Fruit fly (Drosophila melanogaster): ENCODE data around the gene fzy.

fzy gene

DNA sequence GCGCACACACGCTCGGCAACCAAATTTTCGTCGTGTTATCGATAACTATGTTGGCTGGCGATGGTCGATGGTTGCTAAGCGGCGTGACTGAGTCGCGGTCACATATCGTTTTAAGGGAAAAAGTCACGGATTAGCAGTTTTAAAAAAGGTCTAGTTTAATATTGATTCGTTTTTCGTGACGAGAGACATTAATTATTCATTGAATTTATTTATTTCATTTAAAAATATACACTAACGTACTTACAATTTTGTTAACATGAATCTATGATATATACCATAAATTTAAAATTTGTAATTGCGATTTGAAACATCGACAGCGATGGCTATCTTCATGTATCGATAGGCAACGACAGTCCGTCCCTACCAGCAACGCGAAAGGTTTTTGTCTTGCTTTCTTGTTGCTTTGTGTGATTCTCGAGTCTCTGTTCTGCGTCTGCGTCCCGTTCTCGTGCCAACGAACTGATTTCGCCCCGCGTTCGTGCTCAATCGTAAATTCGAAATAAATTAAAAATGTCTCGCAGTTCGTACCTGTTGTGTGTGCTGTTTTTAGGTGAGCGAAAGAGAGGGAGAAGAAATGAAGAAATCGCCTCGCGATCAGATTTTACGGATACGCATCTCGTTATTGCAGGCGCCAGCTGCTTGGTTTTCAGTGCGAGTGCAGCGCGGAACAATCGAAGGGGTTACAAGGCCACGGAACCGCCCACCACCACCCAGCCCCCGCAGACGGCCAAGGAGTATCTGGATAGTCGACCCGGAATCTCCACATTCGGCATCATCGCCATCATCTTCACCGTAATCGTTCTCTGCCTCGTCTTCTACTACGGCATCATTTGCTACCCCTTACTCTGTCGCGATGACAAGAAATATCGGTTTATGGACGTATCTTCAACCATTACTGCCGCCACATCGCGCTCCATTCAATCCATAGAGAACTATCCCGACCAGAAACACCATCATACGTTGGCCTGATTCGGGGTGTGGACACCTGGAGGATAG is 42.1 kb downstream of the fzy start, which contains the start of the genes Hyls1, chif and CG4455:
Hyls1 (minus strand) TSS at position 44 of the 996 bp plus-strand sequence.
chif (minus strand) TSS at position 44 of the 996 bp plus-strand sequence.
CG4455 (plus strand) TSS at position 350 of the 996 bp plus-strand sequence.
- TF ChIP-seq CG9705 (GFP tag; optimal IDR thresholded peaks at IDR 0.05) = peak; percentile 44
- peak; percentile 36 for TF ChIP-seq h (GFP tag; optimal IDR thresholded peaks at IDR 0.05)
- peak; percentile 62 for TF ChIP-seq tai (GFP tag; optimal IDR thresholded peaks at IDR 0.05)
- peak; percentile 1 for TF ChIP-seq fru (GFP tag; optimal IDR thresholded peaks at IDR 0.05)
- TF ChIP-seq psq (GFP tag; optimal IDR thresholded peaks at IDR 0.05) = peak; percentile 85
- TF ChIP-seq Dfd (GFP tag; optimal IDR thresholded peaks at IDR 0.05) = no peak
- peak; percentile 40 for TF ChIP-seq woc (GFP tag; optimal IDR thresholded peaks at IDR 0.05)
- TF ChIP-seq foxo (GFP tag; optimal IDR thresholded peaks at IDR 0.05) = peak in 1 of 2 experiments; percentile 55
- no peak for TF ChIP-seq Vsx2 (GFP tag; optimal IDR thresholded peaks at IDR 0.05; ENCODE audit: partially characterized antibody)
- peak; percentile 53 for TF ChIP-seq Hnf4 (GFP tag; optimal IDR thresholded peaks at IDR 0.05)
- TF ChIP-seq rgr (GFP tag; optimal IDR thresholded peaks at IDR 0.05) = peak; percentile 47
- TF ChIP-seq dmrt93B (GFP tag; optimal IDR thresholded peaks at IDR 0.05) = peak; percentile 37
- peak; percentile 13 for TF ChIP-seq sv (GFP tag; optimal IDR thresholded peaks at IDR 0.05)
- no peak for TF ChIP-seq usp (GFP tag; optimal IDR thresholded peaks at IDR 0.05)
- TF ChIP-seq Sp1 (GFP tag; optimal IDR thresholded peaks at IDR 0.05) = peak; percentile 58
- peak; percentile 75 for TF ChIP-seq brk (GFP tag; optimal IDR thresholded peaks at IDR 0.05)
- no peak for TF ChIP-seq Myc (optimal IDR thresholded peaks at IDR 0.05)
- peak; percentile 40 for TF ChIP-seq OdsH (GFP tag; optimal IDR thresholded peaks at IDR 0.05)
- no peak for TF ChIP-seq pan (optimal IDR thresholded peaks at IDR 0.05)
- peak; percentile 28 for TF ChIP-seq Hr83 (GFP tag; optimal IDR thresholded peaks at IDR 0.05; ENCODE audit: poor library complexity, severe bottlenecking)
- peak; percentile 69 for TF ChIP-seq HLH106 (tag; optimal IDR thresholded peaks at IDR 0.05)
- TF ChIP-seq sage (GFP tag; optimal IDR thresholded peaks at IDR 0.05) = peak; percentile 46
- TF ChIP-seq Rel (GFP tag; optimal IDR thresholded peaks at IDR 0.05) = no peak
- peak; percentile 71 for TF ChIP-seq Rel (tag; optimal IDR thresholded peaks at IDR 0.05)

DNA sequence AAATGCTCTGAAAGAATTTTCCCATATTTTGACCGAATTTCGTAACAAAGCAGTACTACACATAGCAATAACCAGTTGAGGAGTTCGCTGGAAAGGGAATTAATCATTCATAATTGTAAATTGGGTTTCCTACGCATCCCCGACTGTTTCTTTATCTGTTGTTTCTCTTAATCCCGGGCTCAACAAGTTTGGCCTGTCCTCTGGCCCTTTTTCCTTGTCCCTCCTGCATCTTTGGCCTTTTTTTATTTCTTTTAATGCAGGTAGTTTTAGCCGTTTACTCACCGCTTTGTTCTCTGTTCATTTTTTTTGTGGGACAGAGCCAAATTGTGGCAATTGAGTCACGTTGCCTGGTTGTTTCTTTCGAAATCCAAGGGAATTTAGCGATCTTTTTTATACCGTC is 43.0 kb downstream of the fzy start:
- TF ChIP-seq jim (GFP tag; optimal IDR thresholded peaks at IDR 0.05) = no peak
- no peak for TF ChIP-seq Hnf4 (GFP tag; optimal IDR thresholded peaks at IDR 0.05)

DNA sequence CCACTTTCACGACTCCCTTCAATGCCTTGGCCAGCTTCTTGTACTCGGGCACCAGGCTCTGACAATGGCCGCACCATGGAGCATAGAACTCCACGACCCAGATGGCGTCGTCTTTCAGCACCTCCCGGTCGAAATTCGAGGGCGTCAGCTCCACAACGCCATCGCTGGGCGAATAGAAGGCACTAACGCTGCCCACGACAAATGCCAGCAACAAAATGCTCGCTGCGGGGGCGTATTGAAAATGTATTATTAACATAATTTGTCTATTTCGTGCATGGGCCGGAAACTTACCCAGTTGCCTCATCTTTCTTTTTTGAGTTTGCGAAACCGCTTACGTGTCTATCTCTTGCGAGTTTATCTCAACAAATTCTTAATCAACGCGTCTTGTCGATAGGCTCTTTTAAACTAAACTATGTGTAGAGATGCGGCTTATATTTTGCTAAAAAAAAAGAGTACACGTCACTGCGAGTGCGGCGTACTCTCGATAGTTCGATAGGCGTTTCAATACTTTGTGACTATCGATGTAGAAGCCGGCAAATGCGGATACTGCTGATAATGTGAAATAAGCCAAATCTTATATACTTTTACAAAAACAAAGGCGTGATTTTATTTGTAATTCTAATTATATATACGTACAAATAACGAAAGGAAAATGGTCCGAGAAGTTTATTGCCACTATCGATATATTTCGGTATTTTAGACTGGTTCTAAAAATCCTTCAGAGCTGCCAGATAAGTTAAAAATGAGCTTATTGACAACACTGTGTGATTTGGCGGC is 45.7 kb downstream of the fzy start, which contains the start of gene CaBP1:
CaBP1 (minus strand) TSS at position 487 of the 777 bp plus-strand sequence.
- TF ChIP-seq sv (GFP tag; optimal IDR thresholded peaks at IDR 0.05) = no peak
- TF ChIP-seq dsf (GFP tag; optimal IDR thresholded peaks at IDR 0.05; ENCODE audit: borderline replicate concordance) = no peak
- peak; percentile 20 for TF ChIP-seq Jra (GFP tag; optimal IDR thresholded peaks at IDR 0.05)
- TF ChIP-seq HLH106 (tag; optimal IDR thresholded peaks at IDR 0.05) = no peak
- TF ChIP-seq GATAd (GFP tag; optimal IDR thresholded peaks at IDR 0.05) = no peak
- peak; percentile 79 for TF ChIP-seq CrebA (GFP tag; optimal IDR thresholded peaks at IDR 0.05; ENCODE audit: borderline replicate concordance)
- no peak for TF ChIP-seq Dfd (GFP tag; optimal IDR thresholded peaks at IDR 0.05)
- peak; percentile 61 for TF ChIP-seq Myc (optimal IDR thresholded peaks at IDR 0.05)
- TF ChIP-seq Sp1 (GFP tag; optimal IDR thresholded peaks at IDR 0.05) = no peak
- TF ChIP-seq Hr83 (GFP tag; optimal IDR thresholded peaks at IDR 0.05; ENCODE audit: poor library complexity, severe bottlenecking) = no peak
- peak; percentile 20 for TF ChIP-seq Hnf4 (GFP tag; optimal IDR thresholded peaks at IDR 0.05)
- no peak for TF ChIP-seq Mio (GFP tag; optimal IDR thresholded peaks at IDR 0.05)
- no peak for TF ChIP-seq jim (GFP tag; optimal IDR thresholded peaks at IDR 0.05)
- TF ChIP-seq tai (GFP tag; optimal IDR thresholded peaks at IDR 0.05) = no peak
- TF ChIP-seq Dif (GFP tag; optimal IDR thresholded peaks at IDR 0.05; ENCODE audit: partially characterized antibody) = no peak
- TF ChIP-seq Vsx2 (GFP tag; optimal IDR thresholded peaks at IDR 0.05; ENCODE audit: partially characterized antibody) = no peak
- TF ChIP-seq Abd-B (GFP tag; optimal IDR thresholded peaks at IDR 0.05) = no peak
- TF ChIP-seq usp (GFP tag; optimal IDR thresholded peaks at IDR 0.05) = no peak
- TF ChIP-seq OdsH (GFP tag; optimal IDR thresholded peaks at IDR 0.05) = no peak
- no peak for TF ChIP-seq br (GFP tag; optimal IDR thresholded peaks at IDR 0.05)
- TF ChIP-seq psq (GFP tag; optimal IDR thresholded peaks at IDR 0.05) = no peak
- peak; percentile 50 for TF ChIP-seq brk (GFP tag; optimal IDR thresholded peaks at IDR 0.05)
- no peak for TF ChIP-seq N (GFP tag; optimal IDR thresholded peaks at IDR 0.05)
- no peak for TF ChIP-seq sage (GFP tag; optimal IDR thresholded peaks at IDR 0.05)
- TF ChIP-seq rgr (GFP tag; optimal IDR thresholded peaks at IDR 0.05) = no peak
- no peak for TF ChIP-seq woc (GFP tag; optimal IDR thresholded peaks at IDR 0.05)
- TF ChIP-seq Rel (GFP tag; optimal IDR thresholded peaks at IDR 0.05) = no peak
- TF ChIP-seq Rel (tag; optimal IDR thresholded peaks at IDR 0.05) = peak; percentile 4
- TF ChIP-seq Hr78 (GFP tag; optimal IDR thresholded peaks at IDR 0.05) = no peak
- no peak for TF ChIP-seq foxo (GFP tag; optimal IDR thresholded peaks at IDR 0.05)
- peak; percentile 18 for TF ChIP-seq h (GFP tag; optimal IDR thresholded peaks at IDR 0.05)
- no peak for TF ChIP-seq lola (GFP tag; optimal IDR thresholded peaks at IDR 0.05)
- no peak for TF ChIP-seq CG9705 (GFP tag; optimal IDR thresholded peaks at IDR 0.05)
- no peak for TF ChIP-seq dl (GFP tag; optimal IDR thresholded peaks at IDR 0.05; ENCODE audit: insufficient read depth in 1 of 2, partially characterized antibody in 2 of 2)
- no peak for TF ChIP-seq CG32264 (GFP tag; optimal IDR thresholded peaks at IDR 0.05)
- no peak for TF ChIP-seq fru (GFP tag; optimal IDR thresholded peaks at IDR 0.05)
- no peak for TF ChIP-seq dmrt93B (GFP tag; optimal IDR thresholded peaks at IDR 0.05)
